In genomic region chrIV:12278507-12278906, ce11 we compare ENCODE assay signal across 1 worm cellular context.
TF ChIP-seq lines count a peak whose summit lies in the region.

tag-335 (minus strand) TSS chrIV:12278594.
vkmt-1 (plus strand) TSS chrIV:12278725.

TF ChIP-seq in whole organism, L1 larva, 84 proteins besides CTCF, POLR2A, EP300 and RAD21 (continued from another document):
- no peak for TF ChIP-seq Y116A8C.19 (tag; optimal IDR thresholded peaks at IDR 0.05; lab: Kevin White, UChicago; ENCODE audit: borderline replicate concordance)
- peak; percentile 32 for TF ChIP-seq F16B12.6 (tag; optimal IDR thresholded peaks at IDR 0.05; lab: Kevin White, UChicago)
- peak; percentile 34 for TF ChIP-seq snu-23 (GFP tag; optimal IDR thresholded peaks at IDR 0.05; lab: Kevin White, UChicago)
- TF ChIP-seq mdl-1 (tag; optimal IDR thresholded peaks at IDR 0.05; lab: Kevin White, UChicago) = no peak
- TF ChIP-seq rnt-1 (tag; optimal IDR thresholded peaks at IDR 0.05; lab: Kevin White, UChicago) = peak; percentile 70
- no peak for TF ChIP-seq unc-130 (tag; optimal IDR thresholded peaks at IDR 0.05; lab: Kevin White, UChicago)
- TF ChIP-seq ets-5 (GFP tag; IDR thresholded peaks at IDR 0.05; lab: Robert Waterston, UW) = no peak
- peak; percentile 29 for TF ChIP-seq xbp-1 (tag; optimal IDR thresholded peaks at IDR 0.05; lab: Kevin White, UChicago)
- no peak for TF ChIP-seq jun-1 (tag; optimal IDR thresholded peaks at IDR 0.05; lab: Kevin White, UChicago)
- no peak for TF ChIP-seq C34B4.2 (tag; optimal IDR thresholded peaks at IDR 0.05; lab: Kevin White, UChicago)
- no peak for TF ChIP-seq nhr-28 (tag; optimal IDR thresholded peaks at IDR 0.05; lab: Kevin White, UChicago)
- no peak for TF ChIP-seq mef-2 (tag; optimal IDR thresholded peaks at IDR 0.05; lab: Kevin White, UChicago)
- TF ChIP-seq hlh-17 (GFP tag; optimal IDR thresholded peaks at IDR 0.05; lab: Kevin White, UChicago; ENCODE audit: borderline replicate concordance) = no peak
- no peak for TF ChIP-seq zag-1 (tag; optimal IDR thresholded peaks at IDR 0.05; lab: Kevin White, UChicago)
- peak; percentile 16 for TF ChIP-seq nhr-47 (tag; optimal IDR thresholded peaks at IDR 0.05; lab: Kevin White, UChicago)
- no peak for TF ChIP-seq nhr-84 (tag; optimal IDR thresholded peaks at IDR 0.05; lab: Kevin White, UChicago)
- peak; percentile 19 for TF ChIP-seq blmp-1 (tag; optimal IDR thresholded peaks at IDR 0.05; lab: Kevin White, UChicago)
- peak in 2 of 3 experiments; percentile 1 to 36 for TF ChIP-seq dpl-1 (GFP tag; optimal IDR thresholded peaks at IDR 0.05; lab: Kevin White, UChicago)
- no peak for TF ChIP-seq dsc-1 (tag; optimal IDR thresholded peaks at IDR 0.05; lab: Kevin White, UChicago)
- TF ChIP-seq nhr-71 (tag; optimal IDR thresholded peaks at IDR 0.05; lab: Kevin White, UChicago) = peak; percentile 28
- TF ChIP-seq lin-39 (tag; optimal IDR thresholded peaks at IDR 0.05; lab: Kevin White, UChicago) = no peak
- TF ChIP-seq fos-1 (tag; optimal IDR thresholded peaks at IDR 0.05; lab: Kevin White, UChicago) = no peak
- peak in 1 of 2 experiments; percentile 50 for TF ChIP-seq lsy-2 (tag; optimal IDR thresholded peaks at IDR 0.05; lab: Kevin White, UChicago)
- TF ChIP-seq fkh-10 (GFP tag; optimal IDR thresholded peaks at IDR 0.05; lab: Kevin White, UChicago) = no peak
- TF ChIP-seq hlh-4 (tag; optimal IDR thresholded peaks at IDR 0.05; lab: Kevin White, UChicago) = no peak
- no peak for TF ChIP-seq unc-98 (GFP tag; IDR thresholded peaks at IDR 0.05; lab: Robert Waterston, UW)
- TF ChIP-seq mep-1 (tag; optimal IDR thresholded peaks at IDR 0.05; lab: Kevin White, UChicago) = no peak
- no peak for TF ChIP-seq elt-2 (tag; optimal IDR thresholded peaks at IDR 0.05; lab: Kevin White, UChicago)
- no peak for TF ChIP-seq ces-1 (GFP tag; optimal IDR thresholded peaks at IDR 0.05; lab: Kevin White, UChicago)
- TF ChIP-seq lin-15B (tag; optimal IDR thresholded peaks at IDR 0.05; lab: Kevin White, UChicago) = no peak
